Fruit fly (Drosophila melanogaster) whole organism, embryonic: Measurements from ENCODE around the gene CG17754.
A peak's percentile ranks its signal among the peaks of the same experiment; 100 is the strongest.

ENCODE experiments used
- ATbp ChIP-seq: fragments of 200-800 bp; sonication (Bioruptor generic); optimal IDR thresholded peaks from 2 replicates; lab custom pipeline; 2017; ENCODE audit warnings: missing biosample characterization, mild to moderate bottlenecking, missing genetic modification characterization, missing genetic modification reagents
- Ada2b ChIP-seq: fragments of 200-800 bp; sonication (Bioruptor generic); IDR thresholded peaks from 2 replicates; pipeline ENCODE4 v1.3.6; 2022; ENCODE audit warnings: missing biosample characterization, missing genetic modification characterization
- Blimp-1 ChIP-seq: fragments of 200-800 bp; sonication (Bioruptor generic); optimal IDR thresholded peaks from 3 replicates; lab custom pipeline; 2018; ENCODE audit warnings: missing biosample characterization, missing genetic modification characterization, mild to moderate bottlenecking, moderate library complexity, missing genetic modification reagents
- CG10979 ChIP-seq: fragments of 200-800 bp; sonication (Bioruptor generic); optimal IDR thresholded peaks from 2 replicates; lab custom pipeline; 2018; ENCODE audit warnings: missing biosample characterization, mild to moderate bottlenecking, missing genetic modification characterization, moderate library complexity
- CG11695 ChIP-seq: fragments of 200-800 bp; sonication (Bioruptor generic); IDR thresholded peaks from 3 replicates; pipeline ENCODE4 v1.3.6; 2022; ENCODE audit warnings: missing biosample characterization, missing genetic modification characterization
- CG13123 ChIP-seq: fragments of 200-800 bp; sonication (Bioruptor generic); optimal IDR thresholded peaks from 2 replicates; lab custom pipeline; 2016; ENCODE audit warnings: missing biosample characterization, missing genetic modification characterization
- CG13424 ChIP-seq: fragments of 200-800 bp; sonication (Bioruptor generic); optimal IDR thresholded peaks from 2 replicates; lab custom pipeline; 2019; ENCODE audit warnings: missing biosample characterization, mild to moderate bottlenecking, missing genetic modification characterization, moderate library complexity
- CG14014 ChIP-seq: fragments of 200-800 bp; sonication (Bioruptor generic); IDR thresholded peaks from 2 replicates; pipeline ENCODE4 v1.3.6; 2022; ENCODE audit warnings: missing biosample characterization, missing genetic modification characterization
- CG1529 ChIP-seq: fragments of 200-800 bp; sonication (Bioruptor generic); optimal IDR thresholded peaks from 3 replicates; lab custom pipeline; 2018; ENCODE audit warnings: missing biosample characterization, missing genetic modification characterization
- CG1603 ChIP-seq: fragments of 200-800 bp; sonication (Bioruptor generic); optimal IDR thresholded peaks from 2 replicates; lab custom pipeline; 2019; ENCODE audit warnings: missing biosample characterization, mild to moderate bottlenecking, missing genetic modification characterization, moderate library complexity
- CG17361 ChIP-seq: fragments of 200-800 bp; sonication (Bioruptor generic); IDR thresholded peaks from 3 replicates; pipeline ENCODE4 v1.3.6; 2022; ENCODE audit warnings: missing biosample characterization, missing genetic modification characterization
- CG17385 ChIP-seq: fragments of 200-800 bp; sonication (Bioruptor generic); optimal IDR thresholded peaks from 3 replicates; lab custom pipeline; 2018; ENCODE audit warnings: missing biosample characterization, mild to moderate bottlenecking, missing genetic modification characterization
- CG2199 ChIP-seq: fragments of 200-800 bp; sonication (Bioruptor generic); IDR thresholded peaks from 3 replicates; pipeline ENCODE4 v1.3.6; 2022; ENCODE audit warnings: missing biosample characterization, missing genetic modification characterization
- CG2678 ChIP-seq: fragments of 200-800 bp; sonication (Bioruptor generic); optimal IDR thresholded peaks from 3 replicates; lab custom pipeline; 2019; ENCODE audit warnings: missing biosample characterization, mild to moderate bottlenecking, missing genetic modification characterization, moderate library complexity
- CG32772 ChIP-seq: fragments of 200-800 bp; sonication (Bioruptor generic); IDR thresholded peaks from 2 replicates; pipeline ENCODE4 v1.3.6; 2022; ENCODE audit warnings: missing biosample characterization, missing genetic modification characterization
- CG3726 ChIP-seq: fragments of 200-800 bp; sonication (Bioruptor generic); IDR thresholded peaks from 3 replicates; pipeline ENCODE4, ENCODE4 v1.3.6; 2022; ENCODE audit warnings: missing biosample characterization, missing genetic modification characterization
- CG4328 ChIP-seq: fragments of 200-800 bp; sonication (Bioruptor generic); optimal IDR thresholded peaks from 3 replicates; lab custom pipeline; 2017; ENCODE audit warnings: missing biosample characterization, missing genetic modification reagents, missing genetic modification characterization
- CG4360 ChIP-seq: fragments of 200-800 bp; sonication (Bioruptor generic); IDR thresholded peaks from 2 replicates; pipeline ENCODE4 v1.3.6; 2022; ENCODE audit warnings: missing biosample characterization, missing genetic modification characterization
- CG4730 ChIP-seq: fragments of 200-800 bp; sonication (Bioruptor generic); IDR thresholded peaks from 2 replicates; pipeline ENCODE4 v1.3.6; 2022; ENCODE audit warnings: missing biosample characterization, missing genetic modification characterization
- CG6765 ChIP-seq: fragments of 200-800 bp; sonication (Bioruptor generic); optimal IDR thresholded peaks from 3 replicates; lab custom pipeline; 2017; ENCODE audit warnings: missing biosample characterization, mild to moderate bottlenecking, missing genetic modification characterization
- CG6791 ChIP-seq: fragments of 200-800 bp; sonication (Bioruptor generic); IDR thresholded peaks from 3 replicates; pipeline ENCODE4 v1.3.6; 2022; ENCODE audit warnings: missing biosample characterization, missing genetic modification characterization; ENCODE audit not compliant: partially characterized antibody
- CG9215 ChIP-seq: fragments of 200-800 bp; sonication (Bioruptor generic); IDR thresholded peaks from 2 replicates; pipeline ENCODE4 v1.3.6; 2022; ENCODE audit warnings: missing biosample characterization, missing genetic modification characterization
- CG9727 ChIP-seq: fragments of 200-800 bp; sonication (Bioruptor generic); optimal IDR thresholded peaks from 3 replicates; lab custom pipeline; 2017; ENCODE audit warnings: missing biosample characterization, mild to moderate bottlenecking, missing genetic modification characterization
- CrebB ChIP-seq: fragments of 200-800 bp; sonication (Bioruptor generic); optimal IDR thresholded peaks from 3 replicates; lab custom pipeline; 2018; ENCODE audit warnings: missing biosample characterization, mild to moderate bottlenecking, missing genetic modification characterization
- Elba2 ChIP-seq: fragments of 200-800 bp; sonication (Bioruptor generic); optimal IDR thresholded peaks from 3 replicates; lab custom pipeline; 2016; ENCODE audit warnings: missing biosample characterization, missing genetic modification characterization
- Gug ChIP-seq: fragments of 200-800 bp; sonication (Bioruptor generic); IDR thresholded peaks from 4 replicates; pipeline ENCODE4 v1.3.6; 2022; ENCODE audit warnings: missing biosample characterization, missing genetic modification characterization
- MESR4 ChIP-seq: fragments of 200-800 bp; sonication (Bioruptor generic); optimal IDR thresholded peaks from 2 replicates; lab custom pipeline; 2018; ENCODE audit warnings: missing biosample characterization, mild to moderate bottlenecking, missing genetic modification characterization, moderate library complexity
- Side ChIP-seq: fragments of 200-800 bp; sonication (Bioruptor generic); optimal IDR thresholded peaks from 2 replicates; lab custom pipeline; 2016; ENCODE audit warnings: missing biosample characterization, missing genetic modification characterization
- Sry-δ ChIP-seq: fragments of 200-800 bp; sonication (Bioruptor generic); optimal IDR thresholded peaks from 2 replicates; lab custom pipeline; 2016; ENCODE audit warnings: missing biosample characterization, missing genetic modification characterization
- Xbp1 ChIP-seq: fragments of 200-800 bp; sonication (Bioruptor generic); optimal IDR thresholded peaks from 3 replicates; lab custom pipeline; 2016; ENCODE audit warnings: missing biosample characterization, mild to moderate bottlenecking, missing genetic modification characterization
- bsh ChIP-seq, 2 experiments: fragments of 200-800 bp; sonication (Bioruptor generic); optimal IDR thresholded peaks; 2 replicates each; lab custom pipeline; 2017 to 2018; ENCODE audit warnings: mild to moderate bottlenecking in 2 of 2, missing biosample characterization in 2 of 2, missing genetic modification characterization in 2 of 2, moderate library complexity in 1 of 2
- chif ChIP-seq, 2 experiments: fragments of 200-800 bp; sonication (Bioruptor generic); optimal IDR thresholded peaks; 3 replicates each; lab custom pipeline; 2016; ENCODE audit warnings: missing biosample characterization in 2 of 2, missing genetic modification characterization in 2 of 2
- ci ChIP-seq: fragments of 200-800 bp; sonication (Bioruptor generic); IDR thresholded peaks from 3 replicates; pipeline ENCODE4 v1.3.6; 2022; ENCODE audit warnings: missing biosample characterization, missing genetic modification characterization
- crol ChIP-seq: fragments of 200-800 bp; sonication (Bioruptor generic); IDR thresholded peaks from 2 replicates; pipeline ENCODE4 v1.3.6; 2022; ENCODE audit warnings: missing biosample characterization, missing genetic modification characterization
- dati ChIP-seq: fragments of 200-800 bp; sonication (Bioruptor generic); IDR thresholded peaks from 2 replicates; pipeline ENCODE4 v1.3.6; 2022; ENCODE audit warnings: missing biosample characterization, missing genetic modification characterization
- dmrt11E ChIP-seq: fragments of 200-800 bp; sonication (Bioruptor generic); optimal IDR thresholded peaks from 3 replicates; lab custom pipeline; 2018; ENCODE audit warnings: missing biosample characterization, mild to moderate bottlenecking, missing genetic modification characterization, moderate library complexity
- dpn ChIP-seq, 2 experiments: fragments of 200-800 bp; sonication (Bioruptor generic); optimal IDR thresholded peaks; 3 replicates each; lab custom pipeline; 2016; ENCODE audit warnings: missing biosample characterization in 2 of 2, missing genetic modification characterization in 2 of 2
- dysf ChIP-seq: fragments of 200-800 bp; sonication (Bioruptor generic); IDR thresholded peaks from 3 replicates; pipeline ENCODE4 v1.3.6; 2022; ENCODE audit warnings: missing biosample characterization, missing genetic modification characterization
- esg ChIP-seq: fragments of 200-800 bp; sonication (Bioruptor generic); conservative IDR thresholded peaks from 2 replicates; pipeline ENCODE4 v1.3.6; 2022; ENCODE audit warnings: missing biosample characterization, missing genetic modification characterization
- eyg ChIP-seq: fragments of 200-800 bp; sonication (Bioruptor generic); optimal IDR thresholded peaks from 3 replicates; lab custom pipeline; 2016; ENCODE audit warnings: missing biosample characterization, missing genetic modification characterization
- grau ChIP-seq: fragments of 200-800 bp; optimal IDR thresholded peaks from 3 replicates; lab custom pipeline; 2019; ENCODE audit warnings: missing biosample characterization, mild to moderate bottlenecking, missing genetic modification characterization, moderate library complexity
- lab ChIP-seq: fragments of 200-800 bp; sonication (Bioruptor generic); optimal IDR thresholded peaks from 3 replicates; lab custom pipeline; 2017; ENCODE audit warnings: missing biosample characterization, missing genetic modification characterization, mild to moderate bottlenecking, moderate library complexity, missing genetic modification reagents
- lilli ChIP-seq: fragments of 200-800 bp; sonication (Bioruptor generic); optimal IDR thresholded peaks from 3 replicates; lab custom pipeline; 2016; ENCODE audit warnings: missing biosample characterization, missing genetic modification characterization
- mirr ChIP-seq: fragments of 200-800 bp; sonication (Bioruptor generic); optimal IDR thresholded peaks from 3 replicates; lab custom pipeline; 2018; ENCODE audit warnings: missing biosample characterization, mild to moderate bottlenecking, missing genetic modification characterization
- peb ChIP-seq: fragments of 200-800 bp; sonication (Bioruptor generic); IDR thresholded peaks from 2 replicates; pipeline ENCODE4 v1.3.6; 2022; ENCODE audit warnings: missing biosample characterization, missing genetic modification characterization
- pnt ChIP-seq: fragments of 200-800 bp; sonication (Bioruptor generic); optimal IDR thresholded peaks from 3 replicates; lab custom pipeline; 2016; ENCODE audit warnings: missing biosample characterization, missing genetic modification characterization
- so ChIP-seq: fragments of 200-800 bp; sonication (Bioruptor generic); IDR thresholded peaks from 3 replicates; pipeline ENCODE4 v1.3.6; 2022; ENCODE audit warnings: missing biosample characterization, missing genetic modification characterization
- sug ChIP-seq: fragments of 200-800 bp; optimal IDR thresholded peaks from 2 replicates; lab custom pipeline; 2019; ENCODE audit warnings: missing biosample characterization, mild to moderate bottlenecking, missing genetic modification characterization, moderate library complexity
- zfh2 ChIP-seq: fragments of 200-800 bp; sonication (Bioruptor generic); optimal IDR thresholded peaks from 2 replicates; lab custom pipeline; 2016; ENCODE audit warnings: missing biosample characterization, missing genetic modification characterization

Gene CG17754

dm6 chrX:9251212-9251877, 1.1 kb downstream of the CG17754 start (continued):
- TF ChIP-seq dpn (GFP tag; optimal IDR thresholded peaks at IDR 0.05; lab: Kevin White, UChicago) (peak in 1 of 2 experiments; percentile 24), CG13123 (GFP tag; lab: Kevin White, UChicago) (no peak), CG6791 (no peak), ci (GFP tag; lab: Robert Waterston, UW) (peak; percentile 66; the same call in 2 of the 3 replicates), CG13424 (tag; lab: Kevin White, UChicago) (peak; percentile 24), CG9727 (peak; percentile 2), grau (tag; lab: Kevin White, UChicago) (peak; percentile 25), lab (no peak), CG2678 (peak; percentile 34), CG17385 (GFP tag; lab: Kevin White, UChicago) (peak; percentile 4), CG10979 (tag; lab: Kevin White, UChicago) (peak; percentile 34), sug (peak; percentile 8), pnt (GFP tag; lab: Kevin White, UChicago) (peak; percentile 3), dati (GFP tag; lab: Robert Waterston, UW) (no peak; the same call in 1 of the 2 replicates), esg (0 out of 2 replicates have a peak, but pooled peaks have one; percentile 12), CG2199 (GFP tag; lab: Robert Waterston, UW) (0 out of 3 replicates have a peak, but pooled peaks have one; percentile 42), dmrt11E (tag; lab: Kevin White, UChicago) (peak; percentile 7), Xbp1 (GFP tag; lab: Kevin White, UChicago) (peak; percentile 22), chif (GFP tag; optimal IDR thresholded peaks at IDR 0.05; lab: Kevin White, UChicago) (peak in 1 of 2 experiments; percentile 4), bsh (GFP tag; optimal IDR thresholded peaks at IDR 0.05; lab: Kevin White, UChicago) (peak; percentile 1 to 37), mirr (GFP tag; lab: Kevin White, UChicago) (no peak), CG4360 (GFP tag; lab: Robert Waterston, UW) (peak; percentile 25; the same call in 1 of the 2 replicates), eyg (GFP tag; lab: Kevin White, UChicago) (no peak), crol (GFP tag; lab: Robert Waterston, UW) (peak; percentile 84), CG6765 (GFP tag; lab: Kevin White, UChicago) (no peak), CrebB (tag; lab: Kevin White, UChicago) (no peak), zfh2 (GFP tag; lab: Kevin White, UChicago) (no peak), CG14014 (no peak), CG1529 (GFP tag; lab: Kevin White, UChicago) (peak; percentile 5), CG4730 (GFP tag; lab: Robert Waterston, UW) (no peak), CG1603 (peak; percentile 54), lilli (GFP tag; lab: Kevin White, UChicago) (peak; percentile 25), Blimp-1 (GFP tag; lab: Kevin White, UChicago) (peak; percentile 24), so (GFP tag; lab: Robert Waterston, UW) (0 out of 3 replicates have a peak, but pooled peaks have one; percentile 8), Elba2 (GFP tag; lab: Kevin White, UChicago) (no peak), CG32772 (GFP tag; lab: Robert Waterston, UW) (no peak), Ada2b (0 out of 2 replicates have a peak, but pooled peaks have one; percentile 19), CG17361 (peak; percentile 47; the same call in 1 of the 3 replicates), ATbp (peak; percentile 37), CG3726 (no peak), peb (GFP tag; lab: Robert Waterston, UW) (no peak), CG9215 (GFP tag; lab: Robert Waterston, UW) (no peak), MESR4 (GFP tag; lab: Kevin White, UChicago) (no peak), Sry-δ (no peak), CG11695 (GFP tag; lab: Robert Waterston, UW) (0 out of 3 replicates have a peak, but pooled peaks have one; percentile 34), Gug (GFP tag; lab: Robert Waterston, UW) (no peak), dysf (0 out of 3 replicates have a peak, but pooled peaks have one; percentile 26), Side (no peak), CG4328 (GFP tag; lab: Kevin White, UChicago) (no peak)
